Fruit fly (Drosophila melanogaster): ENCODE data around the gene MED19.

Gene MED19

dm6 chr3L:17835074-17835473 lies 11.2 kb downstream of the MED19 start, which contains the start of gene CG32189:
TSS of gene CG32189 (minus strand) at chr3L:17835174.
- no peak for TF ChIP-seq HLH106 (tag; optimal IDR thresholded peaks at IDR 0.05)
- no peak for TF ChIP-seq foxo (GFP tag; optimal IDR thresholded peaks at IDR 0.05)
- TF ChIP-seq lola (GFP tag; optimal IDR thresholded peaks at IDR 0.05): no peak

dm6 chr3L:17833525-17833924 lies 12.8 kb downstream of the MED19 start, which contains the start of gene CG32188:
TSS of gene CG32188 (minus strand) at chr3L:17833625.
- TF ChIP-seq OdsH (GFP tag; optimal IDR thresholded peaks at IDR 0.05) (no peak), Vsx2 (GFP tag; optimal IDR thresholded peaks at IDR 0.05; ENCODE audit: partially characterized antibody) (no peak), tai (GFP tag; optimal IDR thresholded peaks at IDR 0.05) (no peak), Dif (GFP tag; optimal IDR thresholded peaks at IDR 0.05; ENCODE audit: partially characterized antibody) (no peak), Hr83 (GFP tag; optimal IDR thresholded peaks at IDR 0.05; ENCODE audit: poor library complexity, severe bottlenecking) (no peak), psq (GFP tag; optimal IDR thresholded peaks at IDR 0.05) (no peak), usp (GFP tag; optimal IDR thresholded peaks at IDR 0.05) (no peak), Myc (optimal IDR thresholded peaks at IDR 0.05) (no peak), Dfd (GFP tag; optimal IDR thresholded peaks at IDR 0.05) (no peak), Mio (GFP tag; optimal IDR thresholded peaks at IDR 0.05) (no peak), fru (GFP tag; optimal IDR thresholded peaks at IDR 0.05) (no peak), Abd-B (GFP tag; optimal IDR thresholded peaks at IDR 0.05) (no peak)

dm6 chr3L:17822784-17823383 lies 23.4 kb downstream of the MED19 start, which contains the start of the genes Ir75c and Grd:
TSS of gene Ir75c (minus strand) at chr3L:17822834.
TSS of gene Grd (plus strand) at chr3L:17823333.
- no peak for TF ChIP-seq Vsx2 (GFP tag; optimal IDR thresholded peaks at IDR 0.05; ENCODE audit: partially characterized antibody)
- TF ChIP-seq foxo (GFP tag; optimal IDR thresholded peaks at IDR 0.05): no peak
- TF ChIP-seq HLH106 (tag; optimal IDR thresholded peaks at IDR 0.05): no peak
- TF ChIP-seq br (GFP tag; optimal IDR thresholded peaks at IDR 0.05): no peak
- no peak for TF ChIP-seq brk (GFP tag; optimal IDR thresholded peaks at IDR 0.05)
- TF ChIP-seq psq (GFP tag; optimal IDR thresholded peaks at IDR 0.05): no peak
- TF ChIP-seq Hnf4 (GFP tag; optimal IDR thresholded peaks at IDR 0.05): no peak
- no peak for TF ChIP-seq fru (GFP tag; optimal IDR thresholded peaks at IDR 0.05)
- TF ChIP-seq pan (optimal IDR thresholded peaks at IDR 0.05): no peak
- TF ChIP-seq Abd-B (GFP tag; optimal IDR thresholded peaks at IDR 0.05): no peak
- no peak for TF ChIP-seq sage (GFP tag; optimal IDR thresholded peaks at IDR 0.05)
- TF ChIP-seq CG9705 (GFP tag; optimal IDR thresholded peaks at IDR 0.05): no peak
- no peak for TF ChIP-seq Dif (GFP tag; optimal IDR thresholded peaks at IDR 0.05; ENCODE audit: partially characterized antibody)
- TF ChIP-seq Dfd (GFP tag; optimal IDR thresholded peaks at IDR 0.05): no peak

- no peak for TF ChIP-seq usp (GFP tag; optimal IDR thresholded peaks at IDR 0.05)
- no peak for TF ChIP-seq brk (GFP tag; optimal IDR thresholded peaks at IDR 0.05)
- TF ChIP-seq Sp1 (GFP tag; optimal IDR thresholded peaks at IDR 0.05): no peak
- no peak for TF ChIP-seq Vsx2 (GFP tag; optimal IDR thresholded peaks at IDR 0.05; ENCODE audit: partially characterized antibody)
- no peak for TF ChIP-seq CrebA (GFP tag; optimal IDR thresholded peaks at IDR 0.05; ENCODE audit: borderline replicate concordance)
- no peak for TF ChIP-seq ey (GFP tag; optimal IDR thresholded peaks at IDR 0.05)
- no peak for TF ChIP-seq dsf (GFP tag; optimal IDR thresholded peaks at IDR 0.05; ENCODE audit: borderline replicate concordance)
- no peak for TF ChIP-seq HLH106 (tag; optimal IDR thresholded peaks at IDR 0.05)
- no peak for TF ChIP-seq lola (GFP tag; optimal IDR thresholded peaks at IDR 0.05)
- no peak for TF ChIP-seq psq (GFP tag; optimal IDR thresholded peaks at IDR 0.05)
- TF ChIP-seq h (GFP tag; optimal IDR thresholded peaks at IDR 0.05): no peak
- no peak for TF ChIP-seq jim (GFP tag; optimal IDR thresholded peaks at IDR 0.05)
Measured at dm6 chr3L:17820093-17820492, 26.2 kb downstream of the MED19 start, which contains the start of gene Ir75b. TSS of gene Ir75b (minus strand) at chr3L:17820193.

- no peak for TF ChIP-seq CG9705 (GFP tag; optimal IDR thresholded peaks at IDR 0.05)
- no peak for TF ChIP-seq h (GFP tag; optimal IDR thresholded peaks at IDR 0.05)
- no peak for TF ChIP-seq brk (GFP tag; optimal IDR thresholded peaks at IDR 0.05)
Measured at dm6 chr3L:17817821-17818220, 28.5 kb downstream of the MED19 start, which contains the start of gene Ir75a. TSS of gene Ir75a (minus strand) at chr3L:17817921.

dm6 chr3L:17814036-17814435 lies 32.3 kb downstream of the MED19 start, which contains the start of gene Cln3:
TSS of gene Cln3 (minus strand) at chr3L:17814119.
- TF ChIP-seq ey (GFP tag; optimal IDR thresholded peaks at IDR 0.05): no peak
- peak; percentile 32 for TF ChIP-seq Rel (GFP tag; optimal IDR thresholded peaks at IDR 0.05)
- TF ChIP-seq Rel (tag; optimal IDR thresholded peaks at IDR 0.05): no peak
- TF ChIP-seq fru (GFP tag; optimal IDR thresholded peaks at IDR 0.05): no peak
- TF ChIP-seq h (GFP tag; optimal IDR thresholded peaks at IDR 0.05): no peak
- no peak for TF ChIP-seq tai (GFP tag; optimal IDR thresholded peaks at IDR 0.05)
- TF ChIP-seq CrebA (GFP tag; optimal IDR thresholded peaks at IDR 0.05; ENCODE audit: borderline replicate concordance): peak; percentile 86
- no peak for TF ChIP-seq Sp1 (GFP tag; optimal IDR thresholded peaks at IDR 0.05)
- peak; percentile 19 for TF ChIP-seq Vsx2 (GFP tag; optimal IDR thresholded peaks at IDR 0.05; ENCODE audit: partially characterized antibody)

Measured in whole organism, wandering third instar larva.